Worm (Caenorhabditis elegans) whole organism, midembryonic: ENCODE measurements around the gene Y39A3CL.3.

ENCODE experiments used
- med-1 ChIP-seq: sonication (generic microtip); optimal IDR thresholded peaks from 2 replicates; lab custom pipeline; 2017; ENCODE audit warnings: missing genetic modification characterization, mild to moderate bottlenecking, missing compliant biosample characterization, antibody characterized with exemption, missing genetic modification reagents; ENCODE audit not compliant: insufficient read depth
- tab-1 ChIP-seq: fragments of 200-800 bp; sonication (Bioruptor generic); IDR thresholded peaks from 2 replicates; pipeline ENCODE4 v1.3.6; 2022; ENCODE audit warnings: missing genetic modification characterization, missing compliant biosample characterization
- ztf-23 ChIP-seq: fragments of 200-800 bp; sonication (Bioruptor generic); IDR thresholded peaks from 2 replicates; pipeline ENCODE4 v1.3.6; 2022; ENCODE audit warnings: missing genetic modification reagents, missing genetic modification characterization, missing compliant biosample characterization

- TF ChIP-seq med-1 (GFP tag; lab: Kevin White, UChicago) (no peak), tab-1 (GFP tag; lab: Robert Waterston, UW) (no peak), ztf-23 (no peak)
These were observed 32.0 kb upstream of the Y39A3CL.3 start for ce11 chrIII:1745450-1746127.
